Worm (Caenorhabditis elegans) whole organism, early embryonic: ENCODE results near the gene tsr-2.

Source experiments
- B0310.2 ChIP-seq: sonication (generic microtip); optimal IDR thresholded peaks from 2 replicates; lab custom pipeline; 2016; ENCODE audit warnings: mild to moderate bottlenecking, missing genetic modification characterization, missing compliant biosample characterization
- ama-1 ChIP-seq: fragments of 150-350 bp; optimal IDR thresholded peaks from 2 replicates; lab custom pipeline; 2014
- flt-1 ChIP-seq: fragments of 200-800 bp; sonication (Bioruptor generic); IDR thresholded peaks from 2 replicates; pipeline ENCODE4 v1.3.6; 2022; ENCODE audit warnings: missing genetic modification characterization, missing compliant biosample characterization
- hmbx-1 ChIP-seq: sonication (generic microtip); optimal IDR thresholded peaks from 2 replicates; lab custom pipeline; 2016; ENCODE audit warnings: mild to moderate bottlenecking, missing genetic modification characterization, missing compliant biosample characterization
- scrt-1 ChIP-seq: fragments of 200-800 bp; sonication (Bioruptor generic); IDR thresholded peaks from 2 replicates; pipeline ENCODE4 v1.3.6; 2022; ENCODE audit warnings: missing genetic modification characterization, missing compliant biosample characterization

ce11 chrIV:16706950-16707349 is 50.5 kb downstream of the tsr-2 start:
- no peak for TF ChIP-seq B0310.2
- no peak for TF ChIP-seq ama-1
- no peak for TF ChIP-seq flt-1 (GFP tag; lab: Robert Waterston, UW)
- TF ChIP-seq scrt-1 (GFP tag; lab: Robert Waterston, UW), result no peak
- TF ChIP-seq hmbx-1, result no peak
